Worm (Caenorhabditis elegans): Measurements from ENCODE around the gene dcaf-13.

dcaf-13 gene

ce11 chrII:4433146-4433545, 8.4 kb upstream of the dcaf-13 start, which contains the start of gene nhr-109:
Gene nhr-109 (plus strand): TSS chrII:4433367.
- no peak for TF ChIP-seq unc-62 (GFP tag; optimal IDR thresholded peaks at IDR 0.05)

DNA sequence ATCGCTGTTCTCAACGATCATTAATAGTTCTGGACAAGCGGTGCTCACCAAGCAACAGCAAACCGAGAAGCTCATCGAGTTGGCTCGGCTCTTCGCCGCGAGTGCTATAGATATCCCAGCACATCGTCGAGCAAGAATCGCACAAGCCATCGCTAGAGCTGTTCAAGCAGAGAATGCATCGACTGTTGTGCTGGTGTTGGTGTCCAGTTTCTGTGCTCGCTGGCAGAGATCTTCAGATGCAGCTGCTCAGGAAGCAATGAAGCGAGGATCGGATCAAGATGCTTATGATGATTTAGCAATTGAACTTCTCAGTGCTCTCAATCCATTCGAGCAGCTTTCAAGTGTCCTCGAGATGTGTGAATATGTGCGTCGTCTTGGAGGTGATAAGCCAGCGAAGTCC, 3.4 kb upstream of the dcaf-13 start:
- no peak for TF ChIP-seq unc-62 (GFP tag; optimal IDR thresholded peaks at IDR 0.05)

ce11 chrII:4419956-4420355, 4.7 kb downstream of the dcaf-13 start, which contains the start of gene bpnt-1:
Gene bpnt-1 (plus strand): TSS chrII:4420256.
- no peak for TF ChIP-seq unc-62 (GFP tag; optimal IDR thresholded peaks at IDR 0.05)

DNA sequence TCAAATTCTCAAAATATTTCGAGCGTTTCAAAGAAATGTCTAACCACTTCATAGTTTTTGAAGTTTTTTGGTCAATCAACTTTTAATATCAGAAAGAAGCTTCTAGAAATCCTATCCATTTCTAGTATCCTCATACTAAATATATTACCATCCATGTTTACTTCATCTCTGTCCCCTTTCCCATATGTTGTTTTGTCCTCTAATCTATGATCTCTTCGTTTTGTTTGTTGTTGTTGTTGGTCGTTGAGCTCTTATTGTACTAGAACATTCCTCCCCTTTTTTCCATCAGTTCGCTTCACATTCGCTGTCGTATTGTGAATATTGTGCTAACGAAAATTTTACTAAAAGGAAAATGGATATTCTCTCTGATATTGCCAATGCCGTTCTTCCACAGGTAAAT, 7.4 kb downstream of the dcaf-13 start, which contains the start of gene sod-5:
sod-5 (plus strand) TSS at position 301 of the 400 bp plus-strand sequence.
- TF ChIP-seq unc-62 (GFP tag; optimal IDR thresholded peaks at IDR 0.05) = no peak

ce11 chrII:4409650-4410049, 15.1 kb downstream of the dcaf-13 start:
- TF ChIP-seq unc-62 (GFP tag; optimal IDR thresholded peaks at IDR 0.05) = no peak

DNA sequence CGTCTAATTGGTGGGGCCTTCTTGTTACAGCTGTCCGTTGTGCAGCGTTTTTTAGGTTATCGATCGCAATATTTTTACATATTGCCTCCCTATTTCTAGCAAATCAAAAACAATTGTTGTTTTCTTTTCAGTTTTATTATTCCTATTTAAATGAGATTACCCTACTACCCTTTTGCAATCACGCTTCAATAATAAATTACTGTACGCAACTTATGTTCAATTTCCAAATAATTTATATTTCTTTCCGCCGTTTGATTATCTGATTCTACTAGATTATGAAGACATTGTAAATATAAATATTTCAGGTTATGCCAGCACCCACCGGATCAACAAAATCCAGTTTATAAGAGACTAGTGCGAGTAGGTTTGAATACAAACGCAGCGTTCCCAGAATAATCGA, 19.3 kb downstream of the dcaf-13 start, which contains the start of gene ZK430.5:
ZK430.5 (plus strand) TSS at position 301 of the 400 bp plus-strand sequence.
- no peak for TF ChIP-seq unc-62 (GFP tag; optimal IDR thresholded peaks at IDR 0.05)

DNA sequence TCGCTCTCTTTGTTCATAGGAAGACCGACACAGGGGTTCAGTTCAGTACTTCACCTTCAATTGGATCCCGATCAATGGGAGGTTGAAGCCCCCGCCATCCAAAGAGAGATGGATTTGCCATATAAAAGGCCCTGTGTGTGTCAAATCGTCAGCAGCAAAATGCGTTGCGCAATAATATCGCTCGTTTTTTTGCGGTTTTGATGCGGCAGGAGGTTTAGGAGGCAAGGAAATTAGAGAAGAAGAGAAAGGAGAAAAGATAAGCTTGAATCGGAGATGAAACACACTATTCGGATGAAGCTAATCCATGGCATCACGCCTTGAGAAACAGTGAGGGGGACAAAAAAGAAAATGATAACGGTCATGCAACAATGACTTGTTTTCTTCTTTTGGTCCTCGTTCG, 30.3 kb downstream of the dcaf-13 start:
- TF ChIP-seq unc-62 (GFP tag; optimal IDR thresholded peaks at IDR 0.05) = no peak

ce11 chrII:4392526-4393057, 32.1 kb downstream of the dcaf-13 start, which contains the start of gene mlt-7:
Gene mlt-7 (plus strand): TSS chrII:4393007.
- no peak for TF ChIP-seq unc-62 (GFP tag; optimal IDR thresholded peaks at IDR 0.05)

DNA sequence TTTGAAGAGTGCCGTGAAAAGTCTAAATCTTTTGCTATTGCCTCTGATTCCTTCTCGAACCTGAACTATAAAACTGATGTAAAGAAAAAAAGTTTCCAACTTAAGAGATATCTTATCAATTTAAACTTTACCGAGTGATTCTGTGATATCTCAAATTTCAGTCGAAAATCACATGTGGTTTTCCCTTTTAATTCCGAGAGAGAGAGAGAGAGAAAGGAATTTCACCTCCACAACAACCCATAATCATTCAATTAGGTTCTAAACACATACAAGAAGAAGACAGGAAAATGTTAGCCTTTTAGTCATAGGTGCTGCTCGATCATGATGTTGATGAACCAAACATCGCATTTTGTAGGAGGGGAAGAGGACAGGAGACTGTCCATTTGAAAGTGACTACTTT, 33.6 kb downstream of the dcaf-13 start:
- TF ChIP-seq unc-62 (GFP tag; optimal IDR thresholded peaks at IDR 0.05) = no peak

DNA sequence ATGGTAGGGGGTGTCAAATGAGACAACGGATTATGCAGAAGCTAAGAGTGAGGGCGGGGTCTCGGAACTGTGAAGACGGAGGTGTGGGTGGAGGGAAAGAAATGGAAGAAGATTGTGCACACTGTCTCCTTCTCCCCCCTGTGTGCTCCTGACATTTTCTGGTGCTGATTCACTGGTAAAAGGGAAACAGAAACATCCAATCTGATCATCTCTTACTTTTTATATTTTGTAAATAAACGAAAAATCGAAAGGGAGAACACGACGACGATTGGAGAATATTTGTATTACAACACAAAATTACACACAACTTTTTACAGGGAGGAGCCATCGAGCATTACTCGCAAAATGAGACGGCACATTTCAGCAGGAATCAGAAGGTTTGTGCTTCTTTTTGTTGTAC, 41.4 kb downstream of the dcaf-13 start, which contains the start of gene fkh-6:
fkh-6 (minus strand) TSS at position 101 of the 400 bp plus-strand sequence.
- no peak for TF ChIP-seq unc-62 (GFP tag; optimal IDR thresholded peaks at IDR 0.05)

ce11 chrII:4378195-4378594, 46.5 kb downstream of the dcaf-13 start, which contains the start of gene B0286.1:
Gene B0286.1 (plus strand): TSS chrII:4378495.
- TF ChIP-seq unc-62 (GFP tag; optimal IDR thresholded peaks at IDR 0.05) = no peak

- TF ChIP-seq unc-62 (GFP tag; optimal IDR thresholded peaks at IDR 0.05) = no peak
Observed at ce11 chrII:4376295-4377172, 48.2 kb downstream of the dcaf-13 start, which contains the start of gene ntl-2. Gene ntl-2 (minus strand): TSS chrII:4376465.

DNA sequence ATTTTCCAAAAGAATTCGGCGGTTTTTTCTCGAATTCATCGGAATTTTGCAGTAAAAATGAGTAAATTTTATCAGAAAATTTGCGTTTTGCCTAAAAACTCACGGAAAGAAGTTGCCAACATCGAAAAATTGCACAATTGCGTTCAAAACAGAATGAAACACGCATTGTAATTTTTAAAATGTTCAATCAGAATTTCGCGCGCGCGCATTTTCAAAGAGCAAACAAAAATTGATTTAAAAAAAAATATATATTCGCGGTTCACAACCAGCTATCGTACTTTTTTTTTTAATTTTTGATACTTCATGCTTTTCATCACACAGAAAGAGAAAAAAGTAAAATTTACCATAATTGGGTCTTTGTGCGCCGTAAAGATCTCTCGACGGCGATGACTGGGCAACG, 49.8 kb downstream of the dcaf-13 start:
- no peak for TF ChIP-seq unc-62 (GFP tag; optimal IDR thresholded peaks at IDR 0.05)

ce11 chrII:4372867-4373397, 51.8 kb downstream of the dcaf-13 start:
- TF ChIP-seq unc-62 (GFP tag; optimal IDR thresholded peaks at IDR 0.05) = no peak
